Fruit fly (Drosophila melanogaster) whole organism: ENCODE measurements around the gene sima.

Experiments used
- CG8478 ChIP-seq: fragments of >200 bp; optimal IDR thresholded peaks from 2 replicates; lab custom pipeline; 2018; ENCODE audit warnings: inconsistent platforms
- Dll ChIP-seq: fragments of >200 bp; optimal IDR thresholded peaks from 2 replicates; lab custom pipeline; 2017
- EcR ChIP-seq, 2 experiments: fragments of >200 bp; optimal IDR thresholded peaks; 2 replicates each; lab custom pipeline; 2017; ENCODE audit warnings: missing biosample characterization in 2 of 2, missing genetic modification characterization in 2 of 2, missing genetic modification reagents in 2 of 2
- pan ChIP-seq: fragments of >200 bp; optimal IDR thresholded peaks from 2 replicates; lab custom pipeline; 2017
- psq ChIP-seq: fragments of >200 bp; optimal IDR thresholded peaks from 2 replicates; lab custom pipeline; 2017

DNA sequence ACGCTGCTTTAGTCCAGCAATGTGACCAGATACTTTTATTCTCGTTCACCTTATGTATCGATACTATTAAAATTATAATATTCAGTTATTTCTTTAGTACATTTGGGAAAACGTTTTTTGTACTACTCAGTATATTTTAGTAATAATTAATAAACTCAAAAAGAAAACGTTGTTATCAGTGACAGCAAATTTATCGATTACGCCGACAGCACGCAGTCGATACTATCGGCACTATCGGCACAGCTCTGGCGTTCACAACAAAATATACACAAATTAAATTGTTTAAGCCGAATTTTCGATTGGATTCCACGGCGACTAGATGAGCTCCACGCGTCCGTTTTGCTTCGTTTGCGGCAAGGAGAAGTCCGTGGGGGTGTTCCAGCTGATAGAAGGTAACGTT, 18.6 kb upstream of the sima start, which contains the start of the genes janA, Sry-alpha and Sry-beta:
- TF ChIP-seq EcR (GFP tag; optimal IDR thresholded peaks at IDR 0.05; lab: Kevin White, UChicago) (no peak), psq (lab: Kevin White, UChicago) (no peak), CG8478 (no peak), pan (lab: Kevin White, UChicago) (no peak), Dll (lab: Kevin White, UChicago) (no peak)
